Worm (Caenorhabditis elegans) whole organism, late embryonic: ENCODE data around the gene paqr-2.

Source experiments
- C08G9.2 ChIP-seq: sonication (generic microtip); optimal IDR thresholded peaks from 2 replicates; lab custom pipeline; 2016; ENCODE audit warnings: mild to moderate bottlenecking, missing genetic modification characterization, moderate library complexity, missing compliant biosample characterization
- C38D4.7 ChIP-seq: fragments of 200-800 bp; sonication (Bioruptor generic); optimal IDR thresholded peaks from 2 replicates; lab custom pipeline; 2018; ENCODE audit warnings: mild to moderate bottlenecking, missing genetic modification characterization, moderate library complexity, missing compliant biosample characterization
- K09A11.1 ChIP-seq: sonication (generic microtip); optimal IDR thresholded peaks from 2 replicates; lab custom pipeline; 2017; ENCODE audit warnings: antibody characterized with exemption, mild to moderate bottlenecking, missing genetic modification characterization, missing compliant biosample characterization; ENCODE audit not compliant: insufficient read depth
- T23F11.4 ChIP-seq: fragments of 200-800 bp; sonication (Bioruptor generic); optimal IDR thresholded peaks from 2 replicates; lab custom pipeline; 2018; ENCODE audit warnings: mild to moderate bottlenecking, missing genetic modification characterization, missing compliant biosample characterization
- ahr-1 ChIP-seq: sonication (generic microtip); optimal IDR thresholded peaks from 2 replicates; lab custom pipeline; 2016; ENCODE audit warnings: missing genetic modification characterization, missing compliant biosample characterization
- ama-1 ChIP-seq: fragments of 150-350 bp; optimal IDR thresholded peaks from 2 replicates; lab custom pipeline; 2014
- ceh-19 ChIP-seq: fragments of 200-800 bp; sonication (Bioruptor generic); optimal IDR thresholded peaks from 2 replicates; lab custom pipeline; 2018; ENCODE audit warnings: mild to moderate bottlenecking, missing genetic modification characterization, missing compliant biosample characterization
- ceh-2 ChIP-seq: sonication (generic microtip); optimal IDR thresholded peaks from 2 replicates; lab custom pipeline; 2016; ENCODE audit warnings: missing genotype, missing genetic modification characterization, missing compliant biosample characterization
- ceh-22 ChIP-seq: sonication (generic microtip); optimal IDR thresholded peaks from 2 replicates; lab custom pipeline; 2017; ENCODE audit warnings: missing biosample characterization, missing genetic modification characterization
- ceh-48 ChIP-seq: sonication (generic microtip); optimal IDR thresholded peaks from 2 replicates; lab custom pipeline; 2016; ENCODE audit warnings: missing genetic modification characterization, inconsistent platforms, missing compliant biosample characterization
- ceh-6 ChIP-seq: fragments of 200-800 bp; sonication (Bioruptor generic); optimal IDR thresholded peaks from 2 replicates; lab custom pipeline; 2018; ENCODE audit warnings: mild to moderate bottlenecking, missing genetic modification characterization, missing compliant biosample characterization
- ceh-9 ChIP-seq: sonication (generic microtip); optimal IDR thresholded peaks from 2 replicates; lab custom pipeline; 2016; ENCODE audit warnings: mild to moderate bottlenecking, missing genetic modification characterization, inconsistent platforms, missing compliant biosample characterization
- dve-1 ChIP-seq: sonication (generic microtip); optimal IDR thresholded peaks from 2 replicates; lab custom pipeline; 2017; ENCODE audit warnings: antibody characterized with exemption, mild to moderate bottlenecking, missing genetic modification characterization, missing compliant biosample characterization
- elt-2 ChIP-seq: sonication (generic microtip); optimal IDR thresholded peaks from 2 replicates; lab custom pipeline; 2016; ENCODE audit warnings: missing genetic modification reagents, missing genetic modification characterization, missing compliant biosample characterization
- elt-4 ChIP-seq: sonication (generic microtip); optimal IDR thresholded peaks from 2 replicates; lab custom pipeline; 2016; ENCODE audit warnings: missing genetic modification characterization, missing compliant biosample characterization
- eyg-1 ChIP-seq: sonication (generic microtip); optimal IDR thresholded peaks from 2 replicates; lab custom pipeline; 2016; ENCODE audit warnings: missing genotype, missing genetic modification characterization, missing compliant biosample characterization
- fax-1 ChIP-seq: sonication (generic microtip); optimal IDR thresholded peaks from 2 replicates; lab custom pipeline; 2016; ENCODE audit warnings: missing genotype, missing genetic modification characterization, missing compliant biosample characterization
- gmeb-2 ChIP-seq: sonication (generic microtip); optimal IDR thresholded peaks from 2 replicates; lab custom pipeline; 2016; ENCODE audit warnings: missing genetic modification characterization, inconsistent platforms, missing compliant biosample characterization
- hlh-15 ChIP-seq: sonication (generic microtip); optimal IDR thresholded peaks from 2 replicates; lab custom pipeline; 2016; ENCODE audit warnings: missing genetic modification characterization, missing compliant biosample characterization
- hlh-30 ChIP-seq: sonication (generic microtip); optimal IDR thresholded peaks from 2 replicates; lab custom pipeline; 2017; ENCODE audit warnings: antibody characterized with exemption, missing genetic modification characterization, missing compliant biosample characterization; ENCODE audit not compliant: insufficient read depth
- hlh-6 ChIP-seq: sonication (generic microtip); optimal IDR thresholded peaks from 2 replicates; lab custom pipeline; 2016; ENCODE audit warnings: missing genotype, missing genetic modification characterization, missing compliant biosample characterization
- lin-11 ChIP-seq: fragments of 200-800 bp; sonication (Bioruptor generic); optimal IDR thresholded peaks from 2 replicates; lab custom pipeline; 2018; ENCODE audit warnings: mild to moderate bottlenecking, missing genetic modification characterization, missing compliant biosample characterization
- madf-2 ChIP-seq: sonication (generic microtip); optimal IDR thresholded peaks from 2 replicates; lab custom pipeline; 2017; ENCODE audit warnings: missing genetic modification characterization, missing compliant biosample characterization
- nfya-1 ChIP-seq: sonication (generic microtip); optimal IDR thresholded peaks from 2 replicates; lab custom pipeline; 2017; ENCODE audit warnings: missing genetic modification characterization, mild to moderate bottlenecking, missing compliant biosample characterization, antibody characterized with exemption, moderate library complexity
- pag-3 ChIP-seq: sonication (generic microtip); optimal IDR thresholded peaks from 2 replicates; lab custom pipeline; 2016; ENCODE audit warnings: missing compliant biosample characterization, missing genetic modification characterization, borderline replicate concordance
- pat-9 ChIP-seq: fragments of 200-800 bp; sonication (Bioruptor generic); optimal IDR thresholded peaks from 2 replicates; lab custom pipeline; 2018; ENCODE audit warnings: mild to moderate bottlenecking, missing genetic modification characterization, moderate library complexity, missing compliant biosample characterization
- pax-1 ChIP-seq: fragments of 150-350 bp; optimal IDR thresholded peaks from 2 replicates; lab custom pipeline; 2014; ENCODE audit warnings: missing biosample characterization, missing genetic modification characterization
- pha-4 ChIP-seq: fragments of 150-350 bp; optimal IDR thresholded peaks from 2 replicates; lab custom pipeline; 2018; ENCODE audit warnings: missing biosample characterization, missing genetic modification reagents, missing genetic modification characterization
- pqm-1 ChIP-seq: sonication (generic microtip); optimal IDR thresholded peaks from 2 replicates; lab custom pipeline; 2016; ENCODE audit warnings: missing genetic modification characterization, missing compliant biosample characterization
- pros-1 ChIP-seq: fragments of 150-350 bp; optimal IDR thresholded peaks from 2 replicates; lab custom pipeline; 2014; ENCODE audit warnings: missing biosample characterization, missing genetic modification reagents, missing genetic modification characterization
- ref-2 ChIP-seq: sonication (generic microtip); optimal IDR thresholded peaks from 2 replicates; lab custom pipeline; 2016; ENCODE audit warnings: missing genetic modification characterization, missing compliant biosample characterization
- rnt-1 ChIP-seq: sonication (generic microtip); optimal IDR thresholded peaks from 2 replicates; lab custom pipeline; 2016; ENCODE audit warnings: missing genetic modification characterization, missing compliant biosample characterization
- sox-2 ChIP-seq: fragments of 200-800 bp; sonication (Bioruptor generic); IDR thresholded peaks from 2 replicates; pipeline ENCODE4 v1.3.6; 2022; ENCODE audit warnings: missing genetic modification reagents, missing genetic modification characterization, missing compliant biosample characterization
- syd-9 ChIP-seq: sonication (generic microtip); optimal IDR thresholded peaks from 2 replicates; lab custom pipeline; 2016; ENCODE audit warnings: mild to moderate bottlenecking, missing genetic modification characterization, moderate library complexity, missing compliant biosample characterization
- tbx-2 ChIP-seq: sonication (generic microtip); optimal IDR thresholded peaks from 2 replicates; lab custom pipeline; 2016; ENCODE audit warnings: missing genetic modification characterization, missing compliant biosample characterization
- tbx-7 ChIP-seq: sonication (generic microtip); optimal IDR thresholded peaks from 2 replicates; lab custom pipeline; 2016; ENCODE audit warnings: missing genotype, missing genetic modification characterization, missing compliant biosample characterization
- ttx-3 ChIP-seq: sonication (generic microtip); optimal IDR thresholded peaks from 2 replicates; lab custom pipeline; 2016; ENCODE audit warnings: missing genetic modification reagents, missing genetic modification characterization, missing compliant biosample characterization
- unc-3 ChIP-seq, 2 experiments: fragments of 200-800 bp in 1 of 2; sonication (Bioruptor generic) in 1 of 2; sonication (generic microtip) in 1 of 2; conservative IDR thresholded peaks in 1 of 2; optimal IDR thresholded peaks in 1 of 2; 2 replicates each; pipeline versions ENCODE4 v1.3.6 to Lab custom; 2016 to 2022; ENCODE audit warnings: missing compliant biosample characterization in 2 of 2, missing genetic modification characterization in 2 of 2, missing genetic modification reagents in 1 of 2
- unc-42 ChIP-seq: sonication (generic microtip); optimal IDR thresholded peaks from 2 replicates; lab custom pipeline; 2016; ENCODE audit warnings: missing genotype, missing genetic modification characterization, missing compliant biosample characterization
- unc-55 ChIP-seq: sonication (generic microtip); optimal IDR thresholded peaks from 2 replicates; lab custom pipeline; 2017; ENCODE audit warnings: missing biosample characterization, missing genetic modification reagents, missing genetic modification characterization
- unc-86 ChIP-seq: sonication (generic microtip); optimal IDR thresholded peaks from 2 replicates; lab custom pipeline; 2016; ENCODE audit warnings: missing genetic modification characterization, missing compliant biosample characterization
- zip-5 ChIP-seq: sonication (generic microtip); optimal IDR thresholded peaks from 2 replicates; lab custom pipeline; 2016; ENCODE audit warnings: missing genetic modification characterization, missing compliant biosample characterization

Gene paqr-2

ce11 chrIII:5402419-5402818 is 22.7 kb upstream of the paqr-2 start:
- TF ChIP-seq unc-86 (tag; lab: Kevin White, UChicago) = no peak
- peak; percentile 80 for TF ChIP-seq unc-42 (tag; lab: Kevin White, UChicago)

ce11 chrIII:5395746-5396145 is 16.0 kb upstream of the paqr-2 start:
- TF ChIP-seq rnt-1 (tag; lab: Kevin White, UChicago) = no peak
- TF ChIP-seq unc-55 = no peak
- TF ChIP-seq fax-1 (tag; lab: Kevin White, UChicago) = no peak
- TF ChIP-seq ama-1 = no peak
- no peak for TF ChIP-seq zip-5 (tag; lab: Kevin White, UChicago)

ce11 chrIII:5389365-5389764 is 9.6 kb upstream of the paqr-2 start:
- no peak for TF ChIP-seq hlh-30 (tag; lab: Kevin White, UChicago)
- TF ChIP-seq eyg-1 (tag; lab: Kevin White, UChicago) = no peak
- TF ChIP-seq T23F11.4 (GFP tag; lab: Kevin White, UChicago) = no peak
- TF ChIP-seq C08G9.2 (tag; lab: Kevin White, UChicago) = no peak
- TF ChIP-seq pat-9 (tag; lab: Kevin White, UChicago) = no peak
- no peak for TF ChIP-seq elt-4 (tag; lab: Kevin White, UChicago)
- TF ChIP-seq gmeb-2 (tag; lab: Kevin White, UChicago) = no peak
- no peak for TF ChIP-seq ahr-1
- TF ChIP-seq pqm-1 (tag; lab: Kevin White, UChicago) = no peak
- no peak for TF ChIP-seq ceh-19 (GFP tag; lab: Kevin White, UChicago)

ce11 chrIII:5388113-5388512 is 8.4 kb upstream of the paqr-2 start:
- TF ChIP-seq C38D4.7 (no peak), dve-1 (tag; lab: Kevin White, UChicago) (no peak), pat-9 (tag; lab: Kevin White, UChicago) (no peak), elt-2 (no peak), hlh-15 (tag; lab: Kevin White, UChicago) (no peak), pros-1 (tag; lab: Kevin White, UChicago) (no peak), tbx-7 (tag; lab: Kevin White, UChicago) (no peak), C08G9.2 (tag; lab: Kevin White, UChicago) (no peak), ttx-3 (no peak), pha-4 (tag; lab: Kevin White, UChicago) (no peak), hlh-6 (tag; lab: Kevin White, UChicago) (no peak), pqm-1 (tag; lab: Kevin White, UChicago) (no peak), ceh-19 (GFP tag; lab: Kevin White, UChicago) (no peak), ceh-9 (tag; lab: Kevin White, UChicago) (no peak), unc-55 (no peak), lin-11 (no peak), nfya-1 (tag; lab: Kevin White, UChicago) (no peak), pax-1 (tag; lab: Kevin White, UChicago) (no peak)
- TF ChIP-seq, all 69 proteins: peak for 0

ce11 chrIII:5385315-5385714 is 5.6 kb upstream of the paqr-2 start, which contains the start of gene Y32H12A.7:
TSS of gene Y32H12A.7 (minus strand) at chrIII:5385415.
- TF ChIP-seq ref-2 (no peak), pag-3 (no peak), hlh-30 (tag; lab: Kevin White, UChicago) (no peak), tbx-2 (tag; lab: Kevin White, UChicago) (no peak)

ce11 chrIII:5382073-5382472 is 2.3 kb upstream of the paqr-2 start, which contains the start of gene Y32H12A.6:
TSS of gene Y32H12A.6 (minus strand) at chrIII:5382173.
- TF ChIP-seq lin-11 (no peak), elt-2 (no peak), ceh-6 (GFP tag; lab: Kevin White, UChicago) (no peak), ceh-2 (tag; lab: Kevin White, UChicago) (no peak), syd-9 (tag; lab: Kevin White, UChicago) (no peak), ceh-48 (tag; lab: Kevin White, UChicago) (no peak), gmeb-2 (tag; lab: Kevin White, UChicago) (no peak), fax-1 (tag; lab: Kevin White, UChicago) (no peak), ceh-22 (tag; lab: Kevin White, UChicago) (no peak), K09A11.1 (tag; lab: Kevin White, UChicago) (no peak), ama-1 (no peak), ceh-9 (tag; lab: Kevin White, UChicago) (no peak), sox-2 (GFP tag; lab: Robert Waterston, UW) (no peak), unc-3 (GFP tag; conservative IDR thresholded peaks at IDR 0.05; lab: Robert Waterston, UW) (no peak), unc-3 (tag; optimal IDR thresholded peaks at IDR 0.05; lab: Kevin White, UChicago) (no peak), madf-2 (tag; lab: Kevin White, UChicago) (no peak)
